Worm (Caenorhabditis elegans) whole organism, L4 larva: ENCODE data around the gene msp-64.
A peak's percentile ranks its signal among the peaks of the same experiment; 100 is the strongest.

Experiments
- D1046.2 ChIP-seq: fragments of 200-800 bp; sonication (Bioruptor generic); IDR thresholded peaks from 2 replicates; pipeline ENCODE4 v1.3.6; 2022; ENCODE audit warnings: missing genetic modification characterization, missing compliant biosample characterization
- R02D3.7 ChIP-seq: fragments of 150-350 bp; sonication (generic microtip); optimal IDR thresholded peaks from 3 replicates; lab custom pipeline; 2014; ENCODE audit warnings: missing biosample characterization, missing genetic modification characterization
- T20F7.1 ChIP-seq: fragments of 200-800 bp; sonication (Bioruptor generic); optimal IDR thresholded peaks from 2 replicates; lab custom pipeline; 2018; ENCODE audit warnings: mild to moderate bottlenecking, missing genetic modification characterization, missing compliant biosample characterization
- Y105C5A.15 ChIP-seq: fragments of 200-800 bp; sonication (Bioruptor generic); IDR thresholded peaks from 2 replicates; pipeline ENCODE4 v1.3.6; 2022; ENCODE audit warnings: missing genetic modification characterization, missing compliant biosample characterization
- Y5F2A.4 ChIP-seq: fragments of 200-800 bp; sonication (Bioruptor generic); optimal IDR thresholded peaks from 2 replicates; lab custom pipeline; 2018; ENCODE audit warnings: mild to moderate bottlenecking, missing genetic modification characterization, missing compliant biosample characterization
- Y75B8A.6 ChIP-seq: fragments of 200-800 bp; sonication (Bioruptor generic); IDR thresholded peaks from 2 replicates; pipeline ENCODE4 v1.3.6; 2022; ENCODE audit warnings: missing genetic modification reagents, missing genetic modification characterization, missing compliant biosample characterization
- aha-1 ChIP-seq: fragments of 150-350 bp; peaks from one replicate; lab custom pipeline; 2014; ENCODE audit warnings: missing biosample characterization, missing genetic modification characterization
- arid-1 ChIP-seq: fragments of 200-800 bp; sonication (Bioruptor generic); conservative IDR thresholded peaks from 2 replicates; pipeline ENCODE4 v1.3.6; 2022; ENCODE audit warnings: missing genetic modification reagents, missing genetic modification characterization, missing compliant biosample characterization
- attf-4 ChIP-seq: sonication (generic microtip); optimal IDR thresholded peaks from 3 replicates; lab custom pipeline; 2017; ENCODE audit warnings: missing biosample characterization, missing genetic modification characterization
- ceh-32 ChIP-seq: sonication (generic microtip); optimal IDR thresholded peaks from 2 replicates; lab custom pipeline; 2016; ENCODE audit warnings: mild to moderate bottlenecking, missing genetic modification characterization, missing compliant biosample characterization; ENCODE audit not compliant: poor library complexity
- ces-1 ChIP-seq: fragments of 150-350 bp; sonication (generic microtip); optimal IDR thresholded peaks from 4 replicates; lab custom pipeline; 2014; ENCODE audit warnings: missing biosample characterization, missing genetic modification reagents, missing genetic modification characterization
- ctbp-1 ChIP-seq: fragments of 200-800 bp; sonication (Bioruptor generic); IDR thresholded peaks from 2 replicates; pipeline ENCODE4 v1.3.6; 2022; ENCODE audit warnings: missing genetic modification reagents, missing genetic modification characterization, missing compliant biosample characterization
- daf-12 ChIP-seq: fragments of 150-350 bp; optimal IDR thresholded peaks from 2 replicates; lab custom pipeline; 2014; ENCODE audit warnings: missing biosample characterization, missing genetic modification reagents, missing genetic modification characterization
- dmd-8 ChIP-seq: fragments of 200-800 bp; sonication (Bioruptor generic); IDR thresholded peaks from 2 replicates; pipeline ENCODE4 v1.3.6; 2022; ENCODE audit warnings: missing genetic modification characterization, missing compliant biosample characterization
- dmd-9 ChIP-seq: fragments of 200-800 bp; sonication (Bioruptor generic); IDR thresholded peaks from 2 replicates; pipeline ENCODE4 v1.3.6; 2022; ENCODE audit warnings: missing genetic modification reagents, missing genetic modification characterization, missing compliant biosample characterization
- dpl-1 ChIP-seq: fragments of 150-350 bp; optimal IDR thresholded peaks from 2 replicates; lab custom pipeline; 2014; ENCODE audit warnings: missing biosample characterization, missing genetic modification reagents, missing genetic modification characterization
- duxl-1 ChIP-seq: sonication (generic microtip); optimal IDR thresholded peaks from 2 replicates; lab custom pipeline; 2016; ENCODE audit warnings: mild to moderate bottlenecking, missing genetic modification characterization, moderate library complexity, missing compliant biosample characterization; ENCODE audit not compliant: poor library complexity
- dve-1 ChIP-seq: sonication (generic microtip); optimal IDR thresholded peaks from 2 replicates; lab custom pipeline; 2017; ENCODE audit warnings: antibody characterized with exemption, mild to moderate bottlenecking, missing genetic modification characterization, missing compliant biosample characterization; ENCODE audit not compliant: insufficient read depth
- hif-1 ChIP-seq, 2 experiments: sonication (generic microtip); optimal IDR thresholded peaks; 2 replicates each; lab custom pipeline; 2016 to 2017; ENCODE audit warnings: missing compliant biosample characterization in 2 of 2, missing genetic modification characterization in 2 of 2, missing genetic modification reagents in 2 of 2, missing genotype in 2 of 2, mild to moderate bottlenecking in 1 of 2
- jun-1 ChIP-seq: fragments of 150-350 bp; optimal IDR thresholded peaks from 2 replicates; lab custom pipeline; 2014; ENCODE audit warnings: missing biosample characterization, missing genetic modification reagents, missing genetic modification characterization
- lin-1 ChIP-seq: fragments of 200-800 bp; sonication (Bioruptor generic); IDR thresholded peaks from 2 replicates; pipeline ENCODE4 v1.3.6; 2022; ENCODE audit warnings: missing genetic modification reagents, missing genetic modification characterization, missing compliant biosample characterization
- lin-29 ChIP-seq: fragments of 200-800 bp; sonication (Bioruptor generic); IDR thresholded peaks from 2 replicates; pipeline ENCODE4 v1.3.6; 2022; ENCODE audit warnings: missing genetic modification reagents, missing genetic modification characterization, missing compliant biosample characterization
- lin-38 ChIP-seq: fragments of 200-800 bp; sonication (Bioruptor generic); IDR thresholded peaks from 2 replicates; pipeline ENCODE4 v1.3.6; 2022; ENCODE audit warnings: missing genetic modification reagents, missing genetic modification characterization, missing compliant biosample characterization
- lsy-2 ChIP-seq, 2 experiments: fragments of 150-350 bp in 1 of 2; sonication (generic microtip) in 1 of 2; optimal IDR thresholded peaks; 2 replicates each; lab custom pipeline; 2014 to 2017; ENCODE audit warnings: missing biosample characterization in 2 of 2, missing genetic modification characterization in 2 of 2
- mep-1 ChIP-seq: fragments of 150-350 bp; sonication (generic microtip); optimal IDR thresholded peaks from 3 replicates; lab custom pipeline; 2014; ENCODE audit warnings: missing biosample characterization, missing genetic modification characterization
- nhr-237 ChIP-seq: sonication (generic microtip); optimal IDR thresholded peaks from 2 replicates; lab custom pipeline; 2017; ENCODE audit warnings: missing biosample characterization, missing genetic modification characterization
- nhr-28 ChIP-seq: fragments of 150-350 bp; optimal IDR thresholded peaks from 2 replicates; lab custom pipeline; 2014; ENCODE audit warnings: missing biosample characterization, missing genetic modification characterization
- nhr-42 ChIP-seq: fragments of 200-800 bp; sonication (Bioruptor generic); IDR thresholded peaks from 2 replicates; pipeline ENCODE4 v1.3.6; 2022; ENCODE audit warnings: missing genetic modification characterization, missing compliant biosample characterization
- nhr-48 ChIP-seq: sonication (generic microtip); optimal IDR thresholded peaks from 2 replicates; lab custom pipeline; 2016; ENCODE audit warnings: mild to moderate bottlenecking, missing genetic modification characterization, missing compliant biosample characterization
- php-3 ChIP-seq: fragments of 200-800 bp; sonication (Bioruptor generic); IDR thresholded peaks from 2 replicates; pipeline ENCODE4 v1.3.6; 2022; ENCODE audit warnings: missing genetic modification reagents, missing genetic modification characterization, missing compliant biosample characterization
- pqm-1 ChIP-seq: sonication (generic microtip); optimal IDR thresholded peaks from 2 replicates; lab custom pipeline; 2017; ENCODE audit warnings: missing biosample characterization, missing genetic modification characterization
- rbr-2 ChIP-seq: sonication (generic microtip); optimal IDR thresholded peaks from 2 replicates; lab custom pipeline; 2016; ENCODE audit warnings: missing genotype, missing genetic modification characterization, missing compliant biosample characterization
- set-16 ChIP-seq: fragments of 200-800 bp; sonication (Bioruptor generic); IDR thresholded peaks from 2 replicates; pipeline ENCODE4 v1.3.6; 2022; ENCODE audit warnings: missing genetic modification reagents, missing genetic modification characterization, missing compliant biosample characterization
- snpc-1.2 ChIP-seq: fragments of 200-800 bp; sonication (Bioruptor generic); IDR thresholded peaks from 2 replicates; pipeline ENCODE4 v1.3.6; 2022; ENCODE audit warnings: missing genetic modification reagents, missing genetic modification characterization, missing compliant biosample characterization
- snpc-4 ChIP-seq: fragments of 150-350 bp; optimal IDR thresholded peaks from 2 replicates; lab custom pipeline; 2014; ENCODE audit warnings: missing biosample characterization, missing genetic modification characterization
- spr-1 ChIP-seq: sonication (generic microtip); optimal IDR thresholded peaks from 2 replicates; lab custom pipeline; 2016; ENCODE audit warnings: mild to moderate bottlenecking, missing genetic modification characterization, missing compliant biosample characterization
- tag-97 ChIP-seq: fragments of 200-800 bp; sonication (Bioruptor generic); IDR thresholded peaks from 2 replicates; pipeline ENCODE4 v1.3.6; 2022; ENCODE audit warnings: missing genetic modification characterization, missing compliant biosample characterization
- unc-130 ChIP-seq: sonication (generic microtip); optimal IDR thresholded peaks from 2 replicates; lab custom pipeline; 2016; ENCODE audit warnings: missing genetic modification reagents, missing genetic modification characterization, missing compliant biosample characterization
- unc-62 ChIP-seq, 3 experiments: fragments of 150-350 bp in 1 of 3; sonication (generic microtip); optimal IDR thresholded peaks in 2 of 3; peaks in 1 of 3; 1 replicate in 1 of 3; 2 replicates in 2 of 3; lab custom pipeline; 2014 to 2017; ENCODE audit warnings: missing biosample characterization in 3 of 3, missing genetic modification characterization in 3 of 3, missing genetic modification reagents in 3 of 3, missing genotype in 1 of 3
- vab-7 ChIP-seq: fragments of 200-800 bp; sonication (Bioruptor generic); IDR thresholded peaks from 2 replicates; pipeline ENCODE4 v1.3.6; 2022; ENCODE audit warnings: missing genetic modification reagents, missing genetic modification characterization, missing compliant biosample characterization
- zfp-2 ChIP-seq: sonication (generic microtip); optimal IDR thresholded peaks from 2 replicates; lab custom pipeline; 2016; ENCODE audit warnings: mild to moderate bottlenecking, missing genetic modification characterization, missing compliant biosample characterization
- zip-2 ChIP-seq: fragments of 150-350 bp; optimal IDR thresholded peaks from 2 replicates; lab custom pipeline; 2014; ENCODE audit warnings: missing biosample characterization, missing genetic modification characterization
- ztf-11 ChIP-seq: fragments of 150-350 bp; optimal IDR thresholded peaks from 2 replicates; lab custom pipeline; 2014; ENCODE audit warnings: missing biosample characterization, missing genetic modification characterization
- ztf-7 ChIP-seq: fragments of 150-350 bp; optimal IDR thresholded peaks from 2 replicates; lab custom pipeline; 2014; ENCODE audit warnings: missing biosample characterization, missing genetic modification characterization

msp-64 gene

ce11 chrII:5844694-5845129, 34.6 kb upstream of the msp-64 start (continued):
- peak; percentile 96 for TF ChIP-seq arid-1 (GFP tag; lab: Robert Waterston, UW)
- TF ChIP-seq tag-97 (GFP tag; lab: Robert Waterston, UW), result no peak
- peak; percentile 47 for TF ChIP-seq ztf-11
- peak; percentile 93 for TF ChIP-seq T20F7.1
- peak; percentile 97 for TF ChIP-seq nhr-42 (GFP tag; lab: Robert Waterston, UW)
- TF ChIP-seq dpl-1 (GFP tag; lab: Kevin White, UChicago), result peak; percentile 87
- peak; percentile 96 for TF ChIP-seq nhr-28 (tag; lab: Kevin White, UChicago)
- peak; percentile 92 for TF ChIP-seq lin-29 (GFP tag; lab: Robert Waterston, UW)
- TF ChIP-seq rbr-2 (tag; lab: Kevin White, UChicago), result peak; percentile 99
- peak; percentile 94 for TF ChIP-seq snpc-1.2
- TF ChIP-seq lin-1, result peak; percentile 95
- TF ChIP-seq mep-1 (tag; lab: Kevin White, UChicago), result peak; percentile 99
- peak; percentile 91 for TF ChIP-seq zip-2 (tag; lab: Kevin White, UChicago)
- peak; percentile 83 for TF ChIP-seq dmd-8
- peak; percentile 94 for TF ChIP-seq ces-1 (GFP tag; lab: Kevin White, UChicago)
- TF ChIP-seq nhr-48 (tag; lab: Kevin White, UChicago), result peak; percentile 97
- peak; percentile 87 for TF ChIP-seq zfp-2
- TF ChIP-seq hif-1 (tag; optimal IDR thresholded peaks at IDR 0.05; lab: Kevin White, UChicago), result peak; percentile 88 to 94
- peak; percentile 92 for TF ChIP-seq D1046.2 (GFP tag; lab: Robert Waterston, UW)
- TF ChIP-seq lsy-2 (tag; optimal IDR thresholded peaks at IDR 0.05; lab: Kevin White, UChicago), result peak; percentile 94 to 97
- TF ChIP-seq ztf-7 (tag; lab: Kevin White, UChicago), result peak; percentile 91
- TF ChIP-seq jun-1 (tag; lab: Kevin White, UChicago), result peak; percentile 98
- peak; percentile 100 for TF ChIP-seq dve-1
- peak; percentile 97 for TF ChIP-seq spr-1 (tag; lab: Kevin White, UChicago)
- TF ChIP-seq pqm-1, result peak; percentile 53
- TF ChIP-seq R02D3.7 (tag; lab: Kevin White, UChicago), result peak; percentile 58
- TF ChIP-seq ceh-32 (tag; lab: Kevin White, UChicago), result peak; percentile 91
- peak; percentile 99 for TF ChIP-seq dmd-9 (GFP tag; lab: Robert Waterston, UW)
- peak; percentile 48 for TF ChIP-seq attf-4 (tag; lab: Kevin White, UChicago)
- peak; percentile 74; the same call in 1 of the 2 replicates for TF ChIP-seq Y105C5A.15 (GFP tag; lab: Robert Waterston, UW)
- TF ChIP-seq Y75B8A.6, result peak; percentile 78
- peak; percentile 93 for TF ChIP-seq unc-130 (GFP tag; lab: Kevin White, UChicago)
- TF ChIP-seq set-16 (GFP tag; lab: Robert Waterston, UW), result peak; percentile 83
- peak; percentile 100 for TF ChIP-seq aha-1 (tag; lab: Kevin White, UChicago)

- TF ChIP-seq vab-7 (GFP tag; lab: Robert Waterston, UW), result no peak
- TF ChIP-seq php-3, result no peak
- peak; percentile 46 for TF ChIP-seq aha-1 (tag; lab: Kevin White, UChicago)
- no peak for TF ChIP-seq Y5F2A.4 (GFP tag; lab: Kevin White, UChicago)
- TF ChIP-seq daf-12 (tag; lab: Kevin White, UChicago), result no peak
- no peak for TF ChIP-seq ctbp-1 (GFP tag; lab: Robert Waterston, UW)
- no peak for TF ChIP-seq duxl-1
- TF ChIP-seq tag-97 (GFP tag; lab: Robert Waterston, UW), result no peak
- no peak for TF ChIP-seq lin-38 (GFP tag; lab: Robert Waterston, UW)
- no peak for TF ChIP-seq hif-1 (tag; optimal IDR thresholded peaks at IDR 0.05; lab: Kevin White, UChicago)
- TF ChIP-seq snpc-4 (tag; lab: Kevin White, UChicago), result no peak
- TF ChIP-seq nhr-237, result no peak
- TF ChIP-seq unc-62 (GFP tag; optimal IDR thresholded peaks at IDR 0.05 in 1 of 2; lab: Kevin White, UChicago), result peak in 1 of 2 experiments; percentile 90
- no peak for TF ChIP-seq unc-62 (tag; optimal IDR thresholded peaks at IDR 0.05; lab: Kevin White, UChicago)
These were observed 31.7 kb upstream of the msp-64 start, which contains the start of gene nep-25 for ce11 chrII:5841866-5842265. TSS of gene nep-25 (plus strand) at chrII:5842240.
